Worm (Caenorhabditis elegans): ENCODE measurements around the gene srh-140.

Gene srh-140

DNA sequence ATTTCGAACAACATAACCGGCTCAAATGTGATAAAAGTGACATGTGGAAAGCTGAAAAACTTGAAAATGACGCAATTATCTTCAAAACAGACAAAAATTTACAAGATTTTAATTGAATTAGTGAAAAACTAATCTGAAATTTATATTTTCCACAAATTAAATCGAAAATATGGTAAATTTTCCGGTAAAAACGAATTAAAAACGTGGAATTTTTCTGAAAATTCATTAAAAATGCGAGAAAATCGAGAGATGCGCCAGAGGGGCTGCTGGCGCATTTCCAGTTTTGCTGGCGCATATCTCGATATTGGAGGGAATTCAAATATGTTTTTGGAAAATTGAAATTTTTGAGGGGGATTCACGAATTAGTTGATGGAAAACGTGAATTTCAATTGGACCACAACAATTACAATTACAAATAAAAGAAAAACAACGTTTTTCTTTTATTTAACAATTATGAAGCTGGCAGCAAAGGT is 44.2 kb downstream of the srh-140 start, which contains the start of the genes haf-3 and F57A10.2 (continued):
- TF ChIP-seq repo-1 (tag; optimal IDR thresholded peaks at IDR 0.05): peak; percentile 70
- TF ChIP-seq Y67H2A.10 (GFP tag; conservative IDR thresholded peaks at IDR 0.05): no peak
- no peak for TF ChIP-seq F37B4.10 (GFP tag; IDR thresholded peaks at IDR 0.05)
- TF ChIP-seq C06A6.2 (GFP tag; conservative IDR thresholded peaks at IDR 0.05): peak; percentile 75
- TF ChIP-seq atf-7 (tag; optimal IDR thresholded peaks at IDR 0.05): peak; percentile 55
- TF ChIP-seq rcor-1 (GFP tag; IDR thresholded peaks at IDR 0.05): peak; percentile 90
- TF ChIP-seq ets-4 (GFP tag; optimal IDR thresholded peaks at IDR 0.05): no peak
- TF ChIP-seq F52B5.7 (tag; optimal IDR thresholded peaks at IDR 0.05): no peak
- TF ChIP-seq D2030.7 (GFP tag; IDR thresholded peaks at IDR 0.05): peak; percentile 83
- TF ChIP-seq mel-28 (tag; optimal IDR thresholded peaks at IDR 0.05; ENCODE audit: borderline replicate concordance): no peak
- TF ChIP-seq F23B12.7 (tag; optimal IDR thresholded peaks at IDR 0.05; ENCODE audit: insufficient read depth): peak; percentile 86
- TF ChIP-seq cebp-1 (GFP tag; IDR thresholded peaks at IDR 0.05): no peak
- peak; percentile 81 for TF ChIP-seq cebp-1 (tag; optimal IDR thresholded peaks at IDR 0.05)
- TF ChIP-seq aptf-3 (GFP tag; IDR thresholded peaks at IDR 0.05): no peak
- TF ChIP-seq hlh-26 (GFP tag; conservative IDR thresholded peaks at IDR 0.05): no peak
- no peak for TF ChIP-seq nhr-27 (tag; optimal IDR thresholded peaks at IDR 0.05)
- TF ChIP-seq ceh-79 (tag; optimal IDR thresholded peaks at IDR 0.05): no peak
- TF ChIP-seq nhr-120 (GFP tag; IDR thresholded peaks at IDR 0.05): no peak
- TF ChIP-seq rpc-1 (optimal IDR thresholded peaks at IDR 0.05): no peak
- TF ChIP-seq rpc-1 (tag; optimal IDR thresholded peaks at IDR 0.05): no peak
- TF ChIP-seq dpff-1 (tag; optimal IDR thresholded peaks at IDR 0.05): no peak
- peak; percentile 65 for TF ChIP-seq ceh-27 (GFP tag; optimal IDR thresholded peaks at IDR 0.05)
- peak; percentile 71 for TF ChIP-seq lsl-1 (GFP tag; optimal IDR thresholded peaks at IDR 0.05)
- peak; percentile 86 for TF ChIP-seq pha-4 (tag; optimal IDR thresholded peaks at IDR 0.05)
- TF ChIP-seq efl-1 (GFP tag; optimal IDR thresholded peaks at IDR 0.05): peak; percentile 90
- TF ChIP-seq hmg-20 (GFP tag; IDR thresholded peaks at IDR 0.05): peak; percentile 75; the same call in 1 of the 2 replicates
- TF ChIP-seq sea-2 (GFP tag; IDR thresholded peaks at IDR 0.05): no peak
- TF ChIP-seq Y53F4B.3 (GFP tag; IDR thresholded peaks at IDR 0.05): no peak
- TF ChIP-seq egl-18 (GFP tag; IDR thresholded peaks at IDR 0.05): no peak
- peak; percentile 88 for TF ChIP-seq tlf-1 (GFP tag; optimal IDR thresholded peaks at IDR 0.05)
- TF ChIP-seq F57C9.4 (tag; optimal IDR thresholded peaks at IDR 0.05): no peak
- peak; percentile 98 for TF ChIP-seq ztf-18 (tag; optimal IDR thresholded peaks at IDR 0.05)
- no peak for TF ChIP-seq F55B11.4 (tag; optimal IDR thresholded peaks at IDR 0.05; ENCODE audit: borderline replicate concordance, insufficient read depth)
- no peak for TF ChIP-seq T07F8.4 (tag; optimal IDR thresholded peaks at IDR 0.05)
- TF ChIP-seq rec-8 (tag; optimal IDR thresholded peaks at IDR 0.05): no peak
- TF ChIP-seq nfya-1 (tag; optimal IDR thresholded peaks at IDR 0.05; ENCODE audit: borderline replicate concordance, insufficient read depth): no peak
- TF ChIP-seq hmg-1.2 (GFP tag; IDR thresholded peaks at IDR 0.05): peak; percentile 57
- peak; percentile 84 for TF ChIP-seq attf-6 (GFP tag; IDR thresholded peaks at IDR 0.05)
- TF ChIP-seq K11D2.4 (GFP tag; IDR thresholded peaks at IDR 0.05): peak; percentile 81
- peak; percentile 36 for TF ChIP-seq snpc-4 (GFP tag; optimal IDR thresholded peaks at IDR 0.05)
- TF ChIP-seq snpc-4 (tag; optimal IDR thresholded peaks at IDR 0.05): peak; percentile 70 to 86 (median 81)
- TF ChIP-seq K12H6.12 (tag; optimal IDR thresholded peaks at IDR 0.05): peak; percentile 60
- TF ChIP-seq sptf-2 (GFP tag; optimal IDR thresholded peaks at IDR 0.05): no peak
- peak; percentile 82 for TF ChIP-seq hsf-1 (GFP tag; IDR thresholded peaks at IDR 0.05)
- peak; percentile 38 for TF ChIP-seq madf-10 (tag; optimal IDR thresholded peaks at IDR 0.05)
- TF ChIP-seq snpc-3.4 (tag; optimal IDR thresholded peaks at IDR 0.05): peak; percentile 83
- no peak for TF ChIP-seq athp-1 (tag; optimal IDR thresholded peaks at IDR 0.05)
- TF ChIP-seq zim-3 (tag; optimal IDR thresholded peaks at IDR 0.05): no peak
- TF ChIP-seq cebp-2 (GFP tag; IDR thresholded peaks at IDR 0.05): no peak
- no peak for TF ChIP-seq ztf-25 (GFP tag; IDR thresholded peaks at IDR 0.05)
